Worm (Caenorhabditis elegans) whole organism, L2 larva: ENCODE measurements around the gene C45B11.6.

Source experiments
- alr-1 ChIP-seq: fragments of 150-350 bp; optimal IDR thresholded peaks from 2 replicates; lab custom pipeline; 2014; ENCODE audit warnings: missing biosample characterization, missing genetic modification characterization
- ama-1 ChIP-seq: fragments of 150-350 bp; optimal IDR thresholded peaks from 2 replicates; lab custom pipeline; 2018; ENCODE audit warnings: inconsistent platforms
- blmp-1 ChIP-seq: sonication (generic microtip); optimal IDR thresholded peaks from 2 replicates; lab custom pipeline; 2017; ENCODE audit warnings: missing genetic modification characterization, mild to moderate bottlenecking, missing compliant biosample characterization, antibody characterized with exemption, moderate library complexity; ENCODE audit not compliant: insufficient read depth
- ceh-16 ChIP-seq: fragments of 150-350 bp; optimal IDR thresholded peaks from 2 replicates; lab custom pipeline; 2014; ENCODE audit warnings: missing biosample characterization, missing genetic modification characterization
- elt-1 ChIP-seq: fragments of 150-350 bp; optimal IDR thresholded peaks from 2 replicates; lab custom pipeline; 2014; ENCODE audit warnings: missing biosample characterization, missing genetic modification characterization
- lsy-2 ChIP-seq, 2 experiments: fragments of 150-350 bp in 1 of 2; sonication (generic microtip) in 1 of 2; optimal IDR thresholded peaks; 2 replicates each; lab custom pipeline; 2014 to 2017; ENCODE audit warnings: missing biosample characterization in 2 of 2, missing genetic modification characterization in 2 of 2
- mab-5 ChIP-seq: fragments of 150-350 bp; optimal IDR thresholded peaks from 2 replicates; lab custom pipeline; 2014; ENCODE audit warnings: missing biosample characterization, missing genetic modification characterization
- nhr-12 ChIP-seq: fragments of 150-350 bp; optimal IDR thresholded peaks from 2 replicates; lab custom pipeline; 2014; ENCODE audit warnings: missing biosample characterization, missing genetic modification characterization
- nhr-25 ChIP-seq: fragments of 150-350 bp; sonication (generic microtip); optimal IDR thresholded peaks from 3 replicates; lab custom pipeline; 2014; ENCODE audit warnings: missing biosample characterization, missing genetic modification characterization
- nhr-6 ChIP-seq: fragments of 150-350 bp; optimal IDR thresholded peaks from 2 replicates; lab custom pipeline; 2014; ENCODE audit warnings: missing biosample characterization, missing genetic modification characterization
- nhr-77 ChIP-seq: fragments of 150-350 bp; optimal IDR thresholded peaks from 2 replicates; lab custom pipeline; 2014; ENCODE audit warnings: missing biosample characterization, missing genetic modification characterization
- unc-39 ChIP-seq: fragments of 150-350 bp; optimal IDR thresholded peaks from 2 replicates; lab custom pipeline; 2014; ENCODE audit warnings: missing biosample characterization, missing genetic modification characterization
- zag-1 ChIP-seq: fragments of 150-350 bp; optimal IDR thresholded peaks from 2 replicates; lab custom pipeline; 2014; ENCODE audit warnings: missing biosample characterization, missing genetic modification characterization
- ztf-4 ChIP-seq: fragments of 150-350 bp; optimal IDR thresholded peaks from 2 replicates; lab custom pipeline; 2014; ENCODE audit warnings: missing biosample characterization, missing genetic modification characterization

DNA sequence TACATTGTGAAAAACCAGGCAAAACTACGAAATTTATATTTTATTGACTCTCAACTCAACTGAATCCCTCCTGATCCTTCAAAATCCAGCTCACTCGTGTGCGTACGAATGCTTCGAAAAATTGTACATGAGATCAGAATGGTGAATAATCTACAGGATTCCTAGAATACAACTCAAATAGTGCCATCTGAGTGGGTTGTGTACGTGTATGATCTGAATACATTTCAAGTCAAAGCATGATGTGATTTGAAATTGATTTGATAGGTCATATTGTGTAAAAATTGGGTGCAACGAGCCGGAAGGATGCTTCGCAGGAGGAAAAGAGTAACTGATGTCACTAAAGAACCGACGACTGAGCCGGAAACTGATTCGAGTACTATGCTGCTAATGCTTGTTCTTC lies 33.1 kb upstream of the C45B11.6 start:
- no peak for TF ChIP-seq ceh-16 (tag; lab: Kevin White, UChicago)
- TF ChIP-seq blmp-1 (tag; lab: Kevin White, UChicago), result no peak
- no peak for TF ChIP-seq zag-1
- TF ChIP-seq nhr-6 (tag; lab: Kevin White, UChicago), result no peak
- TF ChIP-seq nhr-12 (tag; lab: Kevin White, UChicago), result no peak
- no peak for TF ChIP-seq alr-1
- TF ChIP-seq ztf-4, result no peak
- TF ChIP-seq lsy-2 (tag; optimal IDR thresholded peaks at IDR 0.05; lab: Kevin White, UChicago), result no peak
- no peak for TF ChIP-seq unc-39 (tag; lab: Kevin White, UChicago)
- no peak for TF ChIP-seq mab-5 (tag; lab: Kevin White, UChicago)
- no peak for TF ChIP-seq nhr-25 (tag; lab: Kevin White, UChicago)
- no peak for TF ChIP-seq ama-1 (lab: Kevin White, UChicago)
- no peak for TF ChIP-seq nhr-77 (tag; lab: Kevin White, UChicago)
- no peak for TF ChIP-seq elt-1 (tag; lab: Kevin White, UChicago)
